Worm (Caenorhabditis elegans) whole organism, dauer: ENCODE results near the gene T05C7.5.
"Not testable (repeated sequence)": the region's sequence is repeated elsewhere in the genome, so short reads cannot be mapped to it uniquely, and the experiment has no call there.

Experiments used
- unc-62 ChIP-seq: sonication (generic microtip); optimal IDR thresholded peaks from 2 replicates; lab custom pipeline; 2017; ENCODE audit warnings: missing biosample characterization, missing genetic modification reagents, missing genetic modification characterization

Gene T05C7.5

DNA sequence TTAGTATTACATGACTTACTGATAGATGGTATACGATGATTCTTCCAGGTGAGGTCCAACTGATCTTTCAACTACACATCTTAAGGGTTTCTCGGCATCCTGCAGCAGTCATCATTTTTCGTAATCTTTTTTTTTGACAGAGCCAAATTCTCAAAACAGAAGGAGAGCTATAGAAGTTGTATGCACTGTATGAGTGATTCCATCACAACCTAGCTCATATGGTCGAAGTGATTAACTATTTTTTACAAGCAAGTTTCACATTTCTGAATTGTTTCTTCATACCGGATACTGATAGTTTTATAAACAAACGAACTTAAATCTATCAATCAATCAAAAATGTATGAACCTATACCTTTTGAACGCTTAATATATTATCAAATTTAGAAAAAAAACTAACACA, at the start of gene T05C7.5:
Gene T05C7.5, minus strand, starts transcription at position 101 of the 400 bp plus-strand sequence.
- no peak for TF ChIP-seq unc-62

DNA sequence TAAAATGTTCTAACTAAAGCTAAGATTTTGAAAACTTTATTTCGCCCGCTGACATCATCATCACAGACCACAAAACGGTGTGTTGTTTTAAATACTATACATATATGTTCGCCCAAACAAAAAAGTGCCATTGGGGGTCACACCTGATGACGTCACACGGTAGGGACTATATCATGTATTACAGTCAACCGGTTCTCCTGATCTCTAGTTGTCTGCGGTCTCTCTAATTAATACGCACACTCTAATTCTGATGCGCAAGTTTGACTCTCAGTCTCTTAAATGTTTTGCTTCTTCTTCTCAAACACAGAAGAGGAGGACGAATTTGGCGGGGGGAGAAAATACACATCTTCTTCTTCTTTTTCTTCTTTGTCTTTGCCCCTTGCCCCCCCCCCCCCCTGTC, 44.1 kb upstream of the T05C7.5 start:
- no peak for TF ChIP-seq unc-62

DNA sequence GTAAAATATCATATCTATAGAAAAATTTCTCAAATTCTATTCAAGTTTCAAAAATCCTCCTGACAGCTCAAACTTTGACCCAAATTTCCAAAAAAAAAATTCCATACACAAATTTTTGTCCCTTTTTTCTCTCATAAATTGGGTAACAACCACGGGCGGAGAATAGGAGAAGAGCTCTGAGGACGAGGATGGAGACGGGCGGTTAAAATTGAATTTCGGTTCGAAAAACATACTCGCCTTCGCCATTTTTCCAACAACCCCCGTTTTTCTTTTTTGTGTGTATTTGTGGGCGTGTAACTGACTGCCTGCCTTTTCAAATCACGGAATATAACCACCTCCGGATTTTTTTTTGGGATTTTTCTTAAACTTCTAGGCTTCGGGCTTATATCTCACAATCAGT, 39.0 kb upstream of the T05C7.5 start:
- TF ChIP-seq unc-62 = no peak

- no peak for TF ChIP-seq unc-62
These were observed 33.0 kb upstream of the T05C7.5 start, which contains the start of gene tpa-1 for ce11 chrIV:91680-92079. TSS of gene tpa-1 (plus strand) at chrIV:91980.

ce11 chrIV:89991-90390, 31.3 kb upstream of the T05C7.5 start, which contains the start of gene scl-23:
TSS of gene scl-23 (minus strand) at chrIV:90091.
- no peak for TF ChIP-seq unc-62

- no peak for TF ChIP-seq unc-62
These were observed 28.0 kb upstream of the T05C7.5 start for ce11 chrIV:86744-87143.

ce11 chrIV:82309-82708, 23.6 kb upstream of the T05C7.5 start:
- TF ChIP-seq unc-62 = no peak

DNA sequence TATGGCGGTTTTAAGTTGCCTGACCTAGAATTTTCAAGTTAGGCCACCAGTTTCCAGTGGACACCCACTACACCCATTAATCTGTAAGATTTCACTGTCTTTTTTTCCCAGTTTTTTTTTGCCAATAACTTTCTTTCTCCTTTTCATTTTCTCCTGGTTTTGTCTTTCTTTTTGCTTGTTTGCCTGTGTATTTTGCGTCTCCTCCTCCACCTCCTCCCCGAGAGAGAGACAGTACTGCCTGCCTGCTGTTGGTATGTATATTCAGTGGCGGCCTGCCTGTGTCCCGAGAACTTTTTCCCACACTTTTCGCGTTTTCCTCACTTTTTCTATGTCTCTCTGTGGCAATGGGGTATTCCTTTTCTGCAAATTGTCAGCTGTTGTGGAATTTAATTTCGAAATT, 22.7 kb upstream of the T05C7.5 start:
- TF ChIP-seq unc-62 = no peak

DNA sequence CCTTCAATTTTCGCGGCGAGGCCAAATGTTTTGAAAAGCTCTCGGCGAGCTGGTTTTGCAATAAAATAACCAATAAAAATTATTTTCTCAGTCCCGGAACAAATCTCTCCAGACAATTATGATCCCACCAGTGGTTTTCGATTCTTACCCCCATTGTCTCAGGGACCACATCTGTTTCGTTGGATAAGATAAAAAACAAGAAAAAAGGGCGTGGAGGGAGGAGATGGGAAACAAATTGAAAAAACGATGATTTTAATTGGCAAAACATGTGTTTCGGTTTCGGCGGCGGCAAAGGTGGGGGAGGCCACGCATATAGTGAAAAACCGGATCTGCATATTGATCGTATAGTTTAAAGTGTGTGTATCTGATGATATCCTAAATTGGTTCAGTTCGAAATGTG, 22.2 kb upstream of the T05C7.5 start:
- no peak for TF ChIP-seq unc-62

ce11 chrIV:79205-79604, 20.5 kb upstream of the T05C7.5 start, which contains the start of gene T05C7.9:
TSS of gene T05C7.9 (plus strand) at chrIV:79276.
- TF ChIP-seq unc-62 = no peak

ce11 chrIV:78206-78605, 19.5 kb upstream of the T05C7.5 start:
- no peak for TF ChIP-seq unc-62

- TF ChIP-seq unc-62 = no peak
These were observed 18.7 kb upstream of the T05C7.5 start for ce11 chrIV:77421-77820.

- no peak for TF ChIP-seq unc-62
These were observed 17.4 kb upstream of the T05C7.5 start, which contains the start of gene T05C7.8 for ce11 chrIV:76070-76469. TSS of gene T05C7.8 (plus strand) at chrIV:76370.

DNA sequence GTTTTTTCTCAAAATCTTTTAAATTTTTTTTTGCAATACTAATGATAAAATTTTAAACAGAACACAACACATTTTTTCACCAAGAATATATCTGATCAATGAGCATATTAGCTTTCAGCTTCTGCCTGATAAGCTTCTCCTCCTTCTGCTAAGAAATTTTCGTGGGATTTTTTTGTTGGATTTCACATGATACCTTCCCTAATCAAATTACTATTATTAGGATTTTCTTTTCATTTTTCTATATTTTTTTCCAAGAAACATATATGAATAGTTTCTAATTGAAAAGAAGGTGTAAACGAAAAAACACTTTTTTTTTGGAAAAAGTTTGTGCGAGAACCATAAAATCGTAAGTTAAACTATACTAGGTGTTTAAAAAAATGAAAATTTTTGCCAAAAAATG, 14.5 kb upstream of the T05C7.5 start:
- no peak for TF ChIP-seq unc-62

- TF ChIP-seq unc-62 = no peak
These were observed 12.5 kb upstream of the T05C7.5 start for ce11 chrIV:71266-71665.

DNA sequence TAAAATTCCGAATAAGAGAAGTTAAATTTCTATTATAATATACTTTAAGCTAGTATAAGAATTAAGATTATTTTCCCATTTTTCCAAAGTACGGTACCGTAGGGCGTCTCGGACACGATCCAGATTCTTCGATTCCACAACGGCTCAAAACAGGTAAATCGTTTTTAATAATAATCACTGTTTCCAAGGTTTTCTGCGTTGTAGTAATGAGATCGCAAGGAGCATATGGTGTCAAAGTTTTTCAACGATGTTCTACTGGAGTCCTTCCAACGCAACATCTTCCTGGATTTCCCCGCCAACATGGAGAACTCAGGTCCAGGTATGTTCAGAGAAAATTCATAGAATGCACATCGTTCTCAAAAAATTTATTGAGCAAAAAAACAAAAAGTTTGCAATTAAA, 2.7 kb upstream of the T05C7.5 start, which contains the start of gene T05C7.7:
Gene T05C7.7, plus strand, starts transcription at position 301 of the 400 bp plus-strand sequence.
- TF ChIP-seq unc-62 = not testable (repeated sequence)

ce11 chrIV:53539-53938, 5.2 kb downstream of the T05C7.5 start, which contains the start of gene T05C7.4:
TSS of gene T05C7.4 (minus strand) at chrIV:53639.
- no peak for TF ChIP-seq unc-62

DNA sequence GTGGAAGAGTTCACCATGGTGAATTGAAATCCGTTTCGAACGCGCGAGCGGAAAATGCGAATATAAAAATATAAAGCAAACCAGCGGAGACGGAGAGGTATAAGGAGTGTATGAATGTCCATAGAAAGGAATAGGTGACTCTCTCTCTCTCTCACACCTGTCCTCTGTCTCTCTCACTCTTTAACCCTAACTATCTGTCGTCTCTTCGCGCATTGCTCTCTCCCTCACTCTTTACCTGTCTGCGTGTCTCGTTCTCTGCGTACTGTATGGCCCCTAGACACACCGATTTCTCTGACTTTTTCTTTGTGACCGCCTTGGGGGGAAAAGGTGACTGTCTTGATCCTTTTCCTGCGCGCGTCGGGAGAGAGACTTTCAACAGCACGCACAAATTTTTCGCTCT, 7.5 kb downstream of the T05C7.5 start:
- no peak for TF ChIP-seq unc-62

ce11 chrIV:48780-49179, 9.9 kb downstream of the T05C7.5 start, which contains the start of gene frm-5.1:
TSS of gene frm-5.1 (minus strand) at chrIV:48880.
- TF ChIP-seq unc-62 = no peak
